Worm (Caenorhabditis elegans): Measurements from ENCODE around the gene sdn-1.

The sdn-1 gene

ce11 chrX:10593234-10593633 is at the start of gene sdn-1:
TSS of gene sdn-1 (minus strand) at chrX:10593334.
- TF ChIP-seq tbx-2 (tag; optimal IDR thresholded peaks at IDR 0.05) = no peak
- no peak for TF ChIP-seq grh-1 (GFP tag; IDR thresholded peaks at IDR 0.05)
- TF ChIP-seq snpc-4 (tag; optimal IDR thresholded peaks at IDR 0.05) = no peak
- no peak for TF ChIP-seq pqm-1 (tag; optimal IDR thresholded peaks at IDR 0.05)
- TF ChIP-seq F16B12.6 (tag; optimal IDR thresholded peaks at IDR 0.05) = no peak
- no peak for TF ChIP-seq fkh-4 (tag; optimal IDR thresholded peaks at IDR 0.05; ENCODE audit: borderline replicate concordance)
- TF ChIP-seq nhr-11 (tag; optimal IDR thresholded peaks at IDR 0.05) = no peak
- TF ChIP-seq alr-1 (tag; optimal IDR thresholded peaks at IDR 0.05; ENCODE audit: borderline replicate concordance) = no peak
- TF ChIP-seq ces-1 (GFP tag; optimal IDR thresholded peaks at IDR 0.05) = no peak
- no peak for TF ChIP-seq skn-1 (tag; optimal IDR thresholded peaks at IDR 0.05)
- no peak for TF ChIP-seq irx-1 (tag; optimal IDR thresholded peaks at IDR 0.05)
- no peak for TF ChIP-seq nhr-71 (tag; optimal IDR thresholded peaks at IDR 0.05)
- no peak for TF ChIP-seq hlh-4 (tag; optimal IDR thresholded peaks at IDR 0.05)
- TF ChIP-seq nhr-90 (tag; optimal IDR thresholded peaks at IDR 0.05; ENCODE audit: poor library complexity) = no peak
- TF ChIP-seq ceh-82 (tag; optimal IDR thresholded peaks at IDR 0.05) = no peak
- no peak for TF ChIP-seq sup-37 (GFP tag; optimal IDR thresholded peaks at IDR 0.05)
- no peak for TF ChIP-seq fkh-8 (tag; optimal IDR thresholded peaks at IDR 0.05)

- TF ChIP-seq lin-15B (tag; optimal IDR thresholded peaks at IDR 0.05) (no peak), ceh-82 (tag; optimal IDR thresholded peaks at IDR 0.05) (peak in 1 of 3 experiments; percentile 3), nhr-85 (tag) (no peak), mep-1 (tag; optimal IDR thresholded peaks at IDR 0.05) (peak; percentile 40), nhr-84 (tag; optimal IDR thresholded peaks at IDR 0.05) (no peak), blmp-1 (tag; optimal IDR thresholded peaks at IDR 0.05) (peak; percentile 98), lin-39 (tag; optimal IDR thresholded peaks at IDR 0.05) (no peak), vab-15 (tag; optimal IDR thresholded peaks at IDR 0.05) (no peak)
Observed at ce11 chrX:10640578-10640977, 47.4 kb upstream of the sdn-1 start.

- TF ChIP-seq lin-14 (GFP tag; optimal IDR thresholded peaks at IDR 0.05) = peak; percentile 63
- TF ChIP-seq aha-1 (tag; optimal IDR thresholded peaks at IDR 0.05) = no peak
- no peak for TF ChIP-seq F16B12.6 (tag; optimal IDR thresholded peaks at IDR 0.05)
- TF ChIP-seq C04F5.9 (tag; optimal IDR thresholded peaks at IDR 0.05) = no peak
- no peak for TF ChIP-seq ztf-11 (tag; optimal IDR thresholded peaks at IDR 0.05)
- TF ChIP-seq nhr-20 (tag; optimal IDR thresholded peaks at IDR 0.05) = peak; percentile 0
- TF ChIP-seq ces-1 (GFP tag; optimal IDR thresholded peaks at IDR 0.05) = no peak
- no peak for TF ChIP-seq elt-3 (tag; optimal IDR thresholded peaks at IDR 0.05)
- TF ChIP-seq efl-1 (optimal IDR thresholded peaks at IDR 0.05) = no peak
- TF ChIP-seq efl-1 (GFP tag; optimal IDR thresholded peaks at IDR 0.05 in 1 of 2) = peak in 1 of 2 experiments; percentile 88
- peak; percentile 85 for TF ChIP-seq blmp-1 (tag; optimal IDR thresholded peaks at IDR 0.05)
- no peak for TF ChIP-seq lin-39 (tag; optimal IDR thresholded peaks at IDR 0.05)
- no peak for TF ChIP-seq irx-1 (tag; optimal IDR thresholded peaks at IDR 0.05)
- TF ChIP-seq nhr-77 (tag; optimal IDR thresholded peaks at IDR 0.05) = no peak
- TF ChIP-seq ceh-90 (tag; optimal IDR thresholded peaks at IDR 0.05) = no peak
- TF ChIP-seq snu-23 (GFP tag; optimal IDR thresholded peaks at IDR 0.05) = peak; percentile 21
- no peak for TF ChIP-seq mdl-1 (tag; optimal IDR thresholded peaks at IDR 0.05)
- peak; percentile 74 for TF ChIP-seq nhr-85 (tag)
Observed at ce11 chrX:10639403-10639812, 46.3 kb upstream of the sdn-1 start.

ce11 chrX:10637048-10637928 is 44.2 kb upstream of the sdn-1 start:
- peak; percentile 54 for TF ChIP-seq isw-1 (GFP tag; IDR thresholded peaks at IDR 0.05)
- peak; percentile 9 for TF ChIP-seq vab-15 (tag; optimal IDR thresholded peaks at IDR 0.05)
- no peak for TF ChIP-seq ceh-63 (GFP tag; optimal IDR thresholded peaks at IDR 0.05)
- TF ChIP-seq aha-1 (tag; optimal IDR thresholded peaks at IDR 0.05) = no peak
- no peak for TF ChIP-seq unc-62 (GFP tag; optimal IDR thresholded peaks at IDR 0.05)
- peak; percentile 11 for TF ChIP-seq sox-4 (tag; optimal IDR thresholded peaks at IDR 0.05)
- peak; percentile 86 for TF ChIP-seq tbx-2 (tag; optimal IDR thresholded peaks at IDR 0.05)
- TF ChIP-seq ama-1 (optimal IDR thresholded peaks at IDR 0.05) = no peak
- peak; percentile 84 for TF ChIP-seq nhr-47 (tag; optimal IDR thresholded peaks at IDR 0.05)
- TF ChIP-seq tlp-1 (tag; optimal IDR thresholded peaks at IDR 0.05) = no peak
- peak; percentile 71 for TF ChIP-seq nhr-19 (GFP tag; conservative IDR thresholded peaks at IDR 0.05)
- peak; percentile 36 to 59 for TF ChIP-seq efl-1 (optimal IDR thresholded peaks at IDR 0.05)
- TF ChIP-seq efl-1 (GFP tag; optimal IDR thresholded peaks at IDR 0.05 in 1 of 2) = peak in 1 of 2 experiments; percentile 81
- peak; percentile 75 for TF ChIP-seq ztf-4 (tag; optimal IDR thresholded peaks at IDR 0.05)
- no peak for TF ChIP-seq lin-15B (tag; optimal IDR thresholded peaks at IDR 0.05)
- no peak; the same call in 1 of the 2 replicates for TF ChIP-seq ceh-88 (GFP tag; IDR thresholded peaks at IDR 0.05)
- peak; percentile 72 for TF ChIP-seq rnt-1 (tag; optimal IDR thresholded peaks at IDR 0.05)

Data from whole organism, L1 larva.